Fruit fly (Drosophila melanogaster): ENCODE results near the gene DIP-epsilon.

The DIP-epsilon gene

DNA sequence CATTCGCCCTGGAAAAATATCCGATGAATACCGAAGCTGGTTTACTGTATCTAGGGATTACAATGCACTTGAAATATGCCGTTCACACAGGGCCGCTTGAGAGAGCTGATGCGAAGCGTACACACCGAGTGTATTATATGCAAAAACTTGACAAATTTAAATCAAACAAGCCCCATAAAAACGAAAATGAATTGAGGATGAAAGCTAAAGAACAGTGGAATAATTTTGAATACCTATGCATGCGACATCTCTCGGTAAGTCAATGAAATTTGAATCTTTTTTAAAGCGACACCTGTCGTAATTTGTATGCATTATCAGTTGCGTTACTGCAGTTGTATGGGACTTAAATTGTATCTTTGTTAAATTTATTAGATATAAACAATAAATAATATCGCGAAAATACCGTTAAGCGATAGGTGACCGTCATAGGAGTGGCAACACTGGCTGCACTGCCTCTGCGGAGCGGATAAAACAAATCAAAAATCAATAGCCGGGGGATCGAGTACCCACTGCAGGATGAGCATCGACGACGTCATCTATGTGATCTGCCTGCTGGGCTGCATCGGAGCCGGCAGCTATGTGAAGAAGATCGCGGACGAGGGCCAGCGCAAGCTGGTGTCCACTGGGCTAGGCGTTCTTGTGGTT lies 45.0 kb upstream of the DIP-epsilon start, which contains the start of gene frj (continued):
- TF ChIP-seq B-H2 (GFP tag; optimal IDR thresholded peaks at IDR 0.05), result no peak
- TF ChIP-seq pan (optimal IDR thresholded peaks at IDR 0.05), result no peak
- no peak for TF ChIP-seq pan (GFP tag; optimal IDR thresholded peaks at IDR 0.05 in 1 of 2, IDR thresholded peaks at IDR 0.05 in 1 of 2)
- TF ChIP-seq HHEX (GFP tag; optimal IDR thresholded peaks at IDR 0.05), result no peak
- TF ChIP-seq cas (GFP tag; IDR thresholded peaks at IDR 0.05), result peak; percentile 17; the same call in 1 of the 2 replicates
- TF ChIP-seq CG6791 (GFP tag; IDR thresholded peaks at IDR 0.05; ENCODE audit: partially characterized antibody), result peak; percentile 37; the same call in 2 of the 3 replicates
- TF ChIP-seq CG9817 (tag; optimal IDR thresholded peaks at IDR 0.05), result peak; percentile 62
- peak; percentile 60 for TF ChIP-seq Atf3 (GFP tag; optimal IDR thresholded peaks at IDR 0.05)
- TF ChIP-seq Blimp-1 (GFP tag; optimal IDR thresholded peaks at IDR 0.05), result peak; percentile 55
- TF ChIP-seq CG5180 (GFP tag; optimal IDR thresholded peaks at IDR 0.05), result peak; percentile 9
- no peak for TF ChIP-seq Hr39 (optimal IDR thresholded peaks at IDR 0.05)
- TF ChIP-seq CG16813 (GFP tag; IDR thresholded peaks at IDR 0.05; ENCODE audit: partially characterized antibody), result peak; percentile 72; the same call in 2 of the 3 replicates
- TF ChIP-seq repo (GFP tag; optimal IDR thresholded peaks at IDR 0.05), result peak; percentile 27
- peak; percentile 69 for TF ChIP-seq Myb (GFP tag; optimal IDR thresholded peaks at IDR 0.05)
- TF ChIP-seq croc (GFP tag; conservative IDR thresholded peaks at IDR 0.05), result peak; percentile 30; the same call in 1 of the 3 replicates
- TF ChIP-seq CG14965 (GFP tag; optimal IDR thresholded peaks at IDR 0.05; ENCODE audit: borderline replicate concordance), result no peak
- peak; percentile 29 for TF ChIP-seq MESR4 (GFP tag; optimal IDR thresholded peaks at IDR 0.05)
- no peak for TF ChIP-seq CG10565 (GFP tag; optimal IDR thresholded peaks at IDR 0.05)
- TF ChIP-seq CG2120 (GFP tag; optimal IDR thresholded peaks at IDR 0.05), result peak; percentile 74
- peak; percentile 37 for TF ChIP-seq slou (GFP tag; optimal IDR thresholded peaks at IDR 0.05)
- TF ChIP-seq lmd (GFP tag; IDR thresholded peaks at IDR 0.05), result peak; percentile 76
- TF ChIP-seq CG9727 (GFP tag; optimal IDR thresholded peaks at IDR 0.05), result peak; percentile 75
- no peak for TF ChIP-seq nom (GFP tag; optimal IDR thresholded peaks at IDR 0.05)
- peak; percentile 54 for TF ChIP-seq CG7928 (GFP tag; optimal IDR thresholded peaks at IDR 0.05)
- peak; percentile 10 for TF ChIP-seq exex (tag; optimal IDR thresholded peaks at IDR 0.05)
- no peak for TF ChIP-seq Jarid2 (GFP tag; optimal IDR thresholded peaks at IDR 0.05)
- no peak; the same call in 1 of the 2 replicates for TF ChIP-seq peb (GFP tag; IDR thresholded peaks at IDR 0.05)
- TF ChIP-seq lola (GFP tag; optimal IDR thresholded peaks at IDR 0.05), result peak in 2 of 3 experiments; percentile 26 to 91
- 0 out of 2 replicates have a peak, but pooled peaks have one; percentile 14 for TF ChIP-seq ato (GFP tag; IDR thresholded peaks at IDR 0.05; ENCODE audit: partially characterized antibody)
- peak; percentile 76 for TF ChIP-seq CG8290 (GFP tag; optimal IDR thresholded peaks at IDR 0.05)
- TF ChIP-seq CG8290 (tag; optimal IDR thresholded peaks at IDR 0.05), result peak in 1 of 2 experiments; percentile 73
- TF ChIP-seq CG12769 (tag; optimal IDR thresholded peaks at IDR 0.05), result peak; percentile 57
- peak; percentile 66 for TF ChIP-seq CG10366 (GFP tag; IDR thresholded peaks at IDR 0.05)
- TF ChIP-seq gcm2 (GFP tag; optimal IDR thresholded peaks at IDR 0.05), result no peak
- TF ChIP-seq HLH54F (GFP tag; optimal IDR thresholded peaks at IDR 0.05), result peak; percentile 70
- TF ChIP-seq pb (GFP tag; optimal IDR thresholded peaks at IDR 0.05), result peak; percentile 41
- TF ChIP-seq fd102C (GFP tag; optimal IDR thresholded peaks at IDR 0.05), result no peak
- no peak for TF ChIP-seq HLHmδ (GFP tag; optimal IDR thresholded peaks at IDR 0.05)
- TF ChIP-seq CG6765 (GFP tag; optimal IDR thresholded peaks at IDR 0.05), result no peak
- TF ChIP-seq Hmr (GFP tag; optimal IDR thresholded peaks at IDR 0.05), result peak; percentile 75
- no peak for TF ChIP-seq NK7.1 (GFP tag; optimal IDR thresholded peaks at IDR 0.05)
- TF ChIP-seq GATAe (GFP tag; conservative IDR thresholded peaks at IDR 0.05), result no peak
- peak; percentile 54; the same call in 2 of the 3 replicates for TF ChIP-seq Aef1 (GFP tag; IDR thresholded peaks at IDR 0.05)
- TF ChIP-seq CG1792 (GFP tag; optimal IDR thresholded peaks at IDR 0.05), result no peak
- peak; percentile 4 for TF ChIP-seq D19B (GFP tag; optimal IDR thresholded peaks at IDR 0.05)
- TF ChIP-seq CG2678 (tag; optimal IDR thresholded peaks at IDR 0.05), result peak; percentile 61
- TF ChIP-seq CG6654 (GFP tag; optimal IDR thresholded peaks at IDR 0.05), result peak; percentile 9
- no peak for TF ChIP-seq jing (GFP tag; optimal IDR thresholded peaks at IDR 0.05)
- peak; percentile 61 for TF ChIP-seq al (GFP tag; IDR thresholded peaks at IDR 0.05)
